Worm (Caenorhabditis elegans) whole organism, young adult: Measurements from ENCODE around the gene F36H1.12.

Experiments
- B0019.2 ChIP-seq: fragments of 200-800 bp; sonication (Bioruptor generic); conservative IDR thresholded peaks from 2 replicates; pipeline ENCODE4 v1.3.6; 2022; ENCODE audit warnings: missing genetic modification reagents, missing genetic modification characterization, missing compliant biosample characterization
- C17E4.6 ChIP-seq: fragments of 200-800 bp; sonication (Bioruptor generic); IDR thresholded peaks from 2 replicates; pipeline ENCODE4 v1.3.6; 2022; ENCODE audit warnings: missing genetic modification reagents, missing genetic modification characterization, missing compliant biosample characterization
- D2030.7 ChIP-seq: fragments of 200-800 bp; sonication (Bioruptor generic); IDR thresholded peaks from 2 replicates; pipeline ENCODE4 v1.3.6; 2022; ENCODE audit warnings: missing genetic modification reagents, missing genetic modification characterization, missing compliant biosample characterization
- F10E7.11 ChIP-seq: sonication (generic microtip); optimal IDR thresholded peaks from 2 replicates; lab custom pipeline; 2017; ENCODE audit warnings: mild to moderate bottlenecking, missing genetic modification characterization, moderate library complexity, missing compliant biosample characterization
- F33H1.4 ChIP-seq: fragments of 200-800 bp; sonication (Bioruptor generic); IDR thresholded peaks from 2 replicates; pipeline ENCODE4 v1.3.6; 2022; ENCODE audit warnings: missing genetic modification reagents, missing genetic modification characterization, missing compliant biosample characterization
- F49E8.2 ChIP-seq: sonication (generic microtip); optimal IDR thresholded peaks from 3 replicates; lab custom pipeline; 2017; ENCODE audit warnings: missing genetic modification characterization, mild to moderate bottlenecking, missing compliant biosample characterization, antibody characterized with exemption, moderate library complexity; ENCODE audit not compliant: insufficient read depth
- F57A8.1 ChIP-seq: fragments of 200-800 bp; sonication (Bioruptor generic); optimal IDR thresholded peaks from 2 replicates; lab custom pipeline; 2018; ENCODE audit warnings: mild to moderate bottlenecking, missing genetic modification characterization, moderate library complexity, missing compliant biosample characterization
- F57C9.4 ChIP-seq: sonication (generic microtip); optimal IDR thresholded peaks from 2 replicates; lab custom pipeline; 2017; ENCODE audit warnings: mild to moderate bottlenecking, missing genetic modification characterization, missing compliant biosample characterization
- T07F8.4 ChIP-seq: sonication (generic microtip); optimal IDR thresholded peaks from 2 replicates; lab custom pipeline; 2016; ENCODE audit warnings: mild to moderate bottlenecking, missing genetic modification characterization, moderate library complexity, missing compliant biosample characterization
- T26A5.8 ChIP-seq: sonication (generic microtip); optimal IDR thresholded peaks from 2 replicates; lab custom pipeline; 2016; ENCODE audit warnings: missing genetic modification characterization, missing compliant biosample characterization
- Y53G8AR.9 ChIP-seq: fragments of 200-800 bp; sonication (Bioruptor generic); conservative IDR thresholded peaks from 2 replicates; pipeline ENCODE4 v1.3.6; 2022; ENCODE audit warnings: missing genetic modification reagents, missing genetic modification characterization, missing compliant biosample characterization
- Y56A3A.18 ChIP-seq: fragments of 200-800 bp; sonication (Bioruptor generic); IDR thresholded peaks from 2 replicates; pipeline ENCODE4 v1.3.6; 2022; ENCODE audit warnings: missing genetic modification reagents, missing genetic modification characterization, missing compliant biosample characterization
- Y67H2A.10 ChIP-seq: fragments of 200-800 bp; sonication (Bioruptor generic); conservative IDR thresholded peaks from 2 replicates; pipeline ENCODE4 v1.3.6; 2022; ENCODE audit warnings: missing genetic modification reagents, missing genetic modification characterization, missing compliant biosample characterization
- Y95B8A.8 ChIP-seq: fragments of 200-800 bp; sonication (Bioruptor generic); IDR thresholded peaks from 2 replicates; pipeline ENCODE4 v1.3.6; 2022; ENCODE audit warnings: missing genetic modification reagents, missing genetic modification characterization, missing compliant biosample characterization
- ZK185.1 ChIP-seq: sonication (generic microtip); optimal IDR thresholded peaks from 2 replicates; lab custom pipeline; 2016; ENCODE audit warnings: mild to moderate bottlenecking, missing genetic modification characterization, missing compliant biosample characterization; ENCODE audit not compliant: poor library complexity, severe bottlenecking
- atf-7 ChIP-seq: sonication (generic microtip); optimal IDR thresholded peaks from 2 replicates; lab custom pipeline; 2017; ENCODE audit warnings: mild to moderate bottlenecking, missing genetic modification characterization, missing compliant biosample characterization
- athp-1 ChIP-seq: sonication (generic microtip); optimal IDR thresholded peaks from 2 replicates; lab custom pipeline; 2017; ENCODE audit warnings: mild to moderate bottlenecking, missing genetic modification characterization, missing compliant biosample characterization
- attf-5 ChIP-seq: fragments of 200-800 bp; sonication (Bioruptor generic); optimal IDR thresholded peaks from 2 replicates; lab custom pipeline; 2018; ENCODE audit warnings: mild to moderate bottlenecking, missing genetic modification characterization, missing compliant biosample characterization
- ccch-3 ChIP-seq: fragments of 200-800 bp; sonication (Bioruptor generic); optimal IDR thresholded peaks from 2 replicates; lab custom pipeline; 2018; ENCODE audit warnings: mild to moderate bottlenecking, missing genetic modification characterization, missing compliant biosample characterization
- ceh-100 ChIP-seq: fragments of 200-800 bp; sonication (Bioruptor generic); IDR thresholded peaks from 2 replicates; pipeline ENCODE4 v1.3.6; 2022; ENCODE audit warnings: missing genetic modification reagents, missing genetic modification characterization, missing compliant biosample characterization
- ceh-27 ChIP-seq: fragments of 200-800 bp; sonication (Bioruptor generic); optimal IDR thresholded peaks from 2 replicates; lab custom pipeline; 2018; ENCODE audit warnings: mild to moderate bottlenecking, missing genetic modification characterization, moderate library complexity, missing compliant biosample characterization
- ceh-79 ChIP-seq: sonication (generic microtip); optimal IDR thresholded peaks from 2 replicates; lab custom pipeline; 2017; ENCODE audit warnings: mild to moderate bottlenecking, missing genetic modification characterization, missing compliant biosample characterization
- die-1 ChIP-seq: sonication (generic microtip); optimal IDR thresholded peaks from 2 replicates; lab custom pipeline; 2016; ENCODE audit warnings: missing genotype, mild to moderate bottlenecking, missing genetic modification characterization, missing compliant biosample characterization
- dox-1 ChIP-seq: fragments of 200-800 bp; sonication (Bioruptor generic); IDR thresholded peaks from 2 replicates; pipeline ENCODE4 v1.3.6; 2022; ENCODE audit warnings: missing genetic modification reagents, missing genetic modification characterization, missing compliant biosample characterization
- efl-1 ChIP-seq: fragments of 150-350 bp; optimal IDR thresholded peaks from 2 replicates; lab custom pipeline; 2014; ENCODE audit warnings: missing biosample characterization, missing genetic modification reagents, missing genetic modification characterization
- hlh-12 ChIP-seq: sonication (generic microtip); optimal IDR thresholded peaks from 2 replicates; lab custom pipeline; 2016; ENCODE audit warnings: missing genetic modification characterization, missing compliant biosample characterization
- hlh-26 ChIP-seq: fragments of 200-800 bp; sonication (Bioruptor generic); conservative IDR thresholded peaks from 2 replicates; pipeline ENCODE4 v1.3.6; 2022; ENCODE audit warnings: missing genetic modification reagents, missing genetic modification characterization, missing compliant biosample characterization
- hmg-1.2 ChIP-seq: fragments of 200-800 bp; sonication (Bioruptor generic); IDR thresholded peaks from 2 replicates; pipeline ENCODE4 v1.3.6; 2022; ENCODE audit warnings: missing genetic modification reagents, missing genetic modification characterization, missing compliant biosample characterization
- hmg-20 ChIP-seq: fragments of 200-800 bp; sonication (Bioruptor generic); IDR thresholded peaks from 2 replicates; pipeline ENCODE4 v1.3.6; 2022; ENCODE audit warnings: missing genetic modification reagents, missing genetic modification characterization, missing compliant biosample characterization
- lag-1 ChIP-seq: fragments of 200-800 bp; sonication (Bioruptor generic); IDR thresholded peaks from 2 replicates; pipeline ENCODE4 v1.3.6; 2022; ENCODE audit warnings: missing genetic modification reagents, missing genetic modification characterization, missing compliant biosample characterization
- lsl-1 ChIP-seq: fragments of 200-800 bp; sonication (Bioruptor generic); optimal IDR thresholded peaks from 2 replicates; lab custom pipeline; 2018; ENCODE audit warnings: mild to moderate bottlenecking, missing genetic modification characterization, moderate library complexity, missing compliant biosample characterization
- lsy-27 ChIP-seq: sonication (generic microtip); optimal IDR thresholded peaks from 2 replicates; lab custom pipeline; 2017; ENCODE audit warnings: missing genetic modification characterization, mild to moderate bottlenecking, missing compliant biosample characterization, antibody characterized with exemption, missing genotype, borderline replicate concordance; ENCODE audit not compliant: insufficient read depth
- madf-6 ChIP-seq: fragments of 200-800 bp; sonication (Bioruptor generic); IDR thresholded peaks from 2 replicates; pipeline ENCODE4 v1.3.6; 2022; ENCODE audit warnings: missing genetic modification reagents, missing genetic modification characterization, missing compliant biosample characterization
- madf-8 ChIP-seq: fragments of 200-800 bp; sonication (Bioruptor generic); conservative IDR thresholded peaks from 2 replicates; pipeline ENCODE4 v1.3.6; 2022; ENCODE audit warnings: missing genetic modification reagents, missing genetic modification characterization, missing compliant biosample characterization
- mcd-1 ChIP-seq: fragments of 200-800 bp; sonication (Bioruptor generic); IDR thresholded peaks from 2 replicates; pipeline ENCODE4 v1.3.6; 2022; ENCODE audit warnings: missing genetic modification reagents, missing genetic modification characterization, missing compliant biosample characterization
- nfya-1 ChIP-seq: sonication (generic microtip); optimal IDR thresholded peaks from 2 replicates; lab custom pipeline; 2017; ENCODE audit warnings: antibody characterized with exemption, missing compliant biosample characterization, missing genetic modification characterization, borderline replicate concordance; ENCODE audit not compliant: insufficient read depth
- nfyb-1 ChIP-seq: fragments of 200-800 bp; sonication (Bioruptor generic); IDR thresholded peaks from 2 replicates; pipeline ENCODE4 v1.3.6; 2022; ENCODE audit warnings: missing genetic modification reagents, missing genetic modification characterization, missing compliant biosample characterization
- nhr-120 ChIP-seq: fragments of 200-800 bp; sonication (Bioruptor generic); IDR thresholded peaks from 2 replicates; pipeline ENCODE4 v1.3.6; 2022; ENCODE audit warnings: missing genetic modification characterization, missing compliant biosample characterization
- rcor-1 ChIP-seq: fragments of 200-800 bp; sonication (Bioruptor generic); IDR thresholded peaks from 2 replicates; pipeline ENCODE4 v1.3.6; 2022; ENCODE audit warnings: missing genetic modification reagents, missing genetic modification characterization, missing compliant biosample characterization
- rec-8 ChIP-seq, 2 experiments: sonication (generic microtip); optimal IDR thresholded peaks; 2 replicates each; lab custom pipeline; 2016; ENCODE audit warnings: mild to moderate bottlenecking in 2 of 2, missing genetic modification characterization in 2 of 2, missing genetic modification reagents in 2 of 2, missing genotype in 2 of 2, missing biosample characterization in 1 of 2, missing compliant biosample characterization in 1 of 2, moderate library complexity in 1 of 2
- sdz-38 ChIP-seq: sonication (generic microtip); optimal IDR thresholded peaks from 2 replicates; lab custom pipeline; 2016; ENCODE audit warnings: missing genotype, missing genetic modification characterization, missing compliant biosample characterization
- sea-2 ChIP-seq: fragments of 200-800 bp; sonication (Bioruptor generic); IDR thresholded peaks from 2 replicates; pipeline ENCODE4 v1.3.6; 2022; ENCODE audit warnings: missing genetic modification characterization, missing compliant biosample characterization
- snpc-1.1 ChIP-seq: sonication (generic microtip); optimal IDR thresholded peaks from 2 replicates; lab custom pipeline; 2017; ENCODE audit warnings: missing genetic modification characterization, mild to moderate bottlenecking, missing compliant biosample characterization, antibody characterized with exemption, moderate library complexity, missing genotype, missing genetic modification reagents; ENCODE audit not compliant: insufficient read depth
- sptf-2 ChIP-seq: fragments of 200-800 bp; sonication (Bioruptor generic); optimal IDR thresholded peaks from 2 replicates; lab custom pipeline; 2018; ENCODE audit warnings: mild to moderate bottlenecking, missing genetic modification characterization, missing compliant biosample characterization
- tlf-1 ChIP-seq: fragments of 200-800 bp; sonication (Bioruptor generic); optimal IDR thresholded peaks from 2 replicates; lab custom pipeline; 2018; ENCODE audit warnings: mild to moderate bottlenecking, missing genetic modification characterization, missing compliant biosample characterization
- ztf-28 ChIP-seq: fragments of 200-800 bp; sonication (Bioruptor generic); IDR thresholded peaks from 2 replicates; pipeline ENCODE4 v1.3.6; 2022; ENCODE audit warnings: missing genetic modification reagents, missing genetic modification characterization, missing compliant biosample characterization
- ztf-6 ChIP-seq: fragments of 200-800 bp; sonication (Bioruptor generic); IDR thresholded peaks from 2 replicates; pipeline ENCODE4 v1.3.6; 2022; ENCODE audit warnings: missing genetic modification reagents, missing genetic modification characterization, missing compliant biosample characterization

F36H1.12 gene

DNA sequence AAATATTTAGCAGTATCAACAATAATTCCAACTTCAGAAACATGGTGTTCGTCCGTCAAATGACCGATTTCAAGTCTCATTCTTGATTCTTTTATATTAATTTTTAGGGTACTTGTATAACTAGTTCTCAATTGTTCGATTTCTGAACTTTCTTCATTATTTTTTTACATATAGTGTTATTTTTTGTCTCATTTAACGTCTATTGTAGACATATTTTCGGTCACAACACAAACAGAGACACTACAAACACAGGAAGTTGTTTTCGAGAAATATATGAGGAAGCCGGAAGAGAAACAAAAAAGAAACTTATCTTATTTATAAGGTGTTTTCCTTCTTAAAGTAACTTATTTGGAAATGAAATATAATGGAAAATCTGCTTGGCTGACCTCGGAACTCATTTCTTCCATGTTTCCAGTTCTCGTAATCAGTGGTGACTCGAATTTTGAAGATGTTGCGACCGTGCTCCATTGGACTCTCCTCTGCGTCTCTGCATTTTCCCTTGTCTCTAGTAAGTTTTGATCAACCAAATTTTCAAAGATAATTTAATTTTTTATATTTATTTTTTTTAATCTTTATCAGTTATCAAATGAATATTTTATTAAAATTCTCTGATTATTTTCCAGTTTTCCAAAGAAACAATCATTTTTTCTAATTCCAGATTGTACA, at the start of gene F36H1.12, which contains the start of gene lin-3:
Gene F36H1.12 (minus strand): TSS at position 51 of the 666 bp plus-strand sequence.
Gene lin-3 (plus strand): TSS at position 657 of the 666 bp plus-strand sequence.
- TF ChIP-seq hlh-26 (GFP tag; lab: Robert Waterston, UW) = no peak
- TF ChIP-seq efl-1 (GFP tag; lab: Kevin White, UChicago) = no peak
- peak; percentile 56; the same call in 1 of the 2 replicates for TF ChIP-seq madf-6 (GFP tag; lab: Robert Waterston, UW)
- no peak for TF ChIP-seq snpc-1.1 (tag; lab: Kevin White, UChicago)
- TF ChIP-seq lsl-1 = peak; percentile 60
- no peak for TF ChIP-seq ccch-3
- no peak for TF ChIP-seq atf-7
- no peak for TF ChIP-seq F57C9.4
- TF ChIP-seq Y95B8A.8 (GFP tag; lab: Robert Waterston, UW) = no peak
- no peak for TF ChIP-seq F10E7.11
- TF ChIP-seq rec-8 (tag; optimal IDR thresholded peaks at IDR 0.05; lab: Kevin White, UChicago) = no peak
- no peak for TF ChIP-seq nhr-120 (GFP tag; lab: Robert Waterston, UW)
- TF ChIP-seq F49E8.2 (tag; lab: Kevin White, UChicago) = no peak
- TF ChIP-seq attf-5 (GFP tag; lab: Kevin White, UChicago) = no peak
- TF ChIP-seq ceh-100 (GFP tag; lab: Robert Waterston, UW) = peak; percentile 93
- TF ChIP-seq hlh-12 (tag; lab: Kevin White, UChicago) = no peak
- TF ChIP-seq B0019.2 (GFP tag; lab: Robert Waterston, UW) = no peak
- no peak for TF ChIP-seq hmg-20 (GFP tag; lab: Robert Waterston, UW)
- no peak for TF ChIP-seq Y56A3A.18
- TF ChIP-seq nfya-1 = no peak
- no peak for TF ChIP-seq dox-1
- no peak for TF ChIP-seq T07F8.4 (tag; lab: Kevin White, UChicago)
- peak; percentile 73 for TF ChIP-seq mcd-1 (GFP tag; lab: Robert Waterston, UW)
- TF ChIP-seq F33H1.4 = peak; percentile 51; the same call in 1 of the 2 replicates
- no peak for TF ChIP-seq F57A8.1 (GFP tag; lab: Kevin White, UChicago)
- TF ChIP-seq rcor-1 (GFP tag; lab: Robert Waterston, UW) = 0 out of 2 replicates have a peak, but pooled peaks have one; percentile 25
- TF ChIP-seq sdz-38 (tag; lab: Kevin White, UChicago) = no peak
- no peak for TF ChIP-seq C17E4.6 (GFP tag; lab: Robert Waterston, UW)
- no peak for TF ChIP-seq ceh-27 (GFP tag; lab: Kevin White, UChicago)
- TF ChIP-seq nfyb-1 (GFP tag; lab: Robert Waterston, UW) = no peak
- no peak for TF ChIP-seq ceh-79 (tag; lab: Kevin White, UChicago)
- no peak for TF ChIP-seq die-1
- TF ChIP-seq ztf-28 (GFP tag; lab: Robert Waterston, UW) = no peak
- TF ChIP-seq ZK185.1 (tag; lab: Kevin White, UChicago) = no peak
- TF ChIP-seq Y53G8AR.9 (GFP tag; lab: Robert Waterston, UW) = no peak
- no peak for TF ChIP-seq Y67H2A.10 (GFP tag; lab: Robert Waterston, UW)
- TF ChIP-seq lag-1 = no peak
- no peak for TF ChIP-seq athp-1 (tag; lab: Kevin White, UChicago)
- TF ChIP-seq madf-8 (GFP tag; lab: Robert Waterston, UW) = peak; percentile 20; the same call in 1 of the 2 replicates
- TF ChIP-seq ztf-6 = no peak
- no peak for TF ChIP-seq T26A5.8 (tag; lab: Kevin White, UChicago)
- peak; percentile 53; the same call in 1 of the 2 replicates for TF ChIP-seq D2030.7
- peak; percentile 91 for TF ChIP-seq hmg-1.2 (GFP tag; lab: Robert Waterston, UW)
- no peak for TF ChIP-seq sptf-2 (GFP tag; lab: Kevin White, UChicago)
- no peak for TF ChIP-seq tlf-1 (GFP tag; lab: Kevin White, UChicago)
- no peak for TF ChIP-seq lsy-27 (tag; lab: Kevin White, UChicago)
- no peak for TF ChIP-seq sea-2 (GFP tag; lab: Robert Waterston, UW)
